Fruit fly (Drosophila melanogaster) whole organism, pupa: ENCODE measurements around the gene snk.

Experiments used
- CG13204 ChIP-seq: fragments of 200-800 bp; sonication (Bioruptor generic); optimal IDR thresholded peaks from 2 replicates; lab custom pipeline; 2018; ENCODE audit warnings: missing biosample characterization, mild to moderate bottlenecking, missing genetic modification characterization, moderate library complexity
- CG8159 ChIP-seq: fragments of 200-800 bp; sonication (Bioruptor generic); optimal IDR thresholded peaks from 3 replicates; lab custom pipeline; 2018; ENCODE audit warnings: missing biosample characterization, mild to moderate bottlenecking, missing genetic modification characterization, moderate library complexity
- CG9948 ChIP-seq: fragments of 200-800 bp; sonication (Bioruptor generic); optimal IDR thresholded peaks from 2 replicates; lab custom pipeline; 2018; ENCODE audit warnings: missing biosample characterization, mild to moderate bottlenecking, missing genetic modification characterization, moderate library complexity
- D1 ChIP-seq: fragments of 200-800 bp; sonication (Bioruptor generic); optimal IDR thresholded peaks from 2 replicates; lab custom pipeline; 2018; ENCODE audit warnings: missing biosample characterization, mild to moderate bottlenecking, missing genetic modification characterization, moderate library complexity
- EcR ChIP-seq: fragments of 200-800 bp; sonication (Bioruptor generic); optimal IDR thresholded peaks from 3 replicates; lab custom pipeline; 2019; ENCODE audit warnings: missing biosample characterization, missing genetic modification characterization, mild to moderate bottlenecking, moderate library complexity, missing genetic modification reagents
- Ets98B ChIP-seq: fragments of 200-800 bp; sonication (Bioruptor generic); IDR thresholded peaks from 2 replicates; pipeline ENCODE4 v1.3.6; 2022; ENCODE audit warnings: missing biosample characterization, missing genetic modification characterization
- Pif1B ChIP-seq: fragments of 200-800 bp; sonication (Bioruptor generic); optimal IDR thresholded peaks from 3 replicates; lab custom pipeline; 2016; ENCODE audit warnings: missing biosample characterization, missing genetic modification characterization
- Snoo ChIP-seq: fragments of 200-800 bp; sonication (Bioruptor generic); optimal IDR thresholded peaks from 3 replicates; lab custom pipeline; 2017; ENCODE audit warnings: missing biosample characterization, mild to moderate bottlenecking, missing genetic modification characterization, inconsistent platforms
- gl ChIP-seq: fragments of 200-800 bp; sonication (Bioruptor generic); optimal IDR thresholded peaks from 2 replicates; lab custom pipeline; 2018; ENCODE audit warnings: missing biosample characterization, mild to moderate bottlenecking, missing genetic modification characterization
- rn ChIP-seq: fragments of 200-800 bp; sonication (Bioruptor generic); IDR thresholded peaks from 2 replicates; pipeline ENCODE4 v1.3.6; 2022; ENCODE audit warnings: missing biosample characterization, missing genetic modification characterization

DNA sequence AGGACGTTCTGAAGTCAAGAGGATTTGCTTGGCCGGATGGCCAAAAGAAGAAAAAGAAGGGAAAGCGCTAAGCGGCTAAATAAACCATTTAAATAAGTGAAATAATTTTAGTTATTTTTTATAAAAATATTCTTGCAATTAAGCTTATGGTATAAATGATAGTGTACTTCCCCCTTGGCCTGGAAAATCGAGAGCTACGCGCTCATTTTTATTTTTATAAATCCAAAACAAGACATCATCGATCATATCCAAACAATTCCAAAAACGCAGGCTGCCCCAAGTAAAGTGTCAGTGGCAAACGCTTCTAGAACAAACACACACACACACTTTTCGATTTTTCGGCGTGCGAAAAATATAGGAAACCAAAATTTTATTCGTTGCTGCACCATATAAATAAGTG is 1.9 kb upstream of the snk start, which contains the start of gene Hsc70-2:
- no peak for TF ChIP-seq CG13204 (GFP tag; lab: Kevin White, UChicago)
- TF ChIP-seq Snoo (tag; lab: Kevin White, UChicago), result no peak
- TF ChIP-seq rn (GFP tag; lab: Robert Waterston, UW), result no peak
- no peak for TF ChIP-seq D1
- no peak for TF ChIP-seq Ets98B (GFP tag; lab: Robert Waterston, UW)
- TF ChIP-seq gl (tag; lab: Kevin White, UChicago), result no peak
- no peak for TF ChIP-seq CG8159 (tag; lab: Kevin White, UChicago)
- TF ChIP-seq Pif1B (GFP tag; lab: Kevin White, UChicago), result no peak
- no peak for TF ChIP-seq CG9948 (tag; lab: Kevin White, UChicago)
- no peak for TF ChIP-seq EcR (GFP tag; lab: Kevin White, UChicago)
